Fruit fly (Drosophila melanogaster) whole organism, prepupa: ENCODE measurements around the gene CG8861.

Experiments
- Blimp-1 ChIP-seq: fragments of 200-800 bp; sonication (Bioruptor generic); optimal IDR thresholded peaks from 3 replicates; lab custom pipeline; 2017; ENCODE audit warnings: missing biosample characterization, missing genetic modification characterization, mild to moderate bottlenecking, moderate library complexity, missing genetic modification reagents
- CG10669 ChIP-seq: fragments of 200-800 bp; sonication (Bioruptor generic); optimal IDR thresholded peaks from 3 replicates; lab custom pipeline; 2018; ENCODE audit warnings: missing biosample characterization, mild to moderate bottlenecking, missing genetic modification characterization, moderate library complexity
- CG11294 ChIP-seq: fragments of 200-800 bp; sonication (Bioruptor generic); IDR thresholded peaks from 2 replicates; pipeline ENCODE4 v1.3.6; 2022; ENCODE audit warnings: missing biosample characterization, missing genetic modification characterization
- CG11762 ChIP-seq: fragments of 200-800 bp; sonication (Bioruptor generic); optimal IDR thresholded peaks from 3 replicates; lab custom pipeline; 2016; ENCODE audit warnings: missing biosample characterization, missing genetic modification characterization; ENCODE audit not compliant: insufficient read depth
- CG11902 ChIP-seq: fragments of 200-800 bp; sonication (Bioruptor generic); optimal IDR thresholded peaks from 3 replicates; lab custom pipeline; 2016; ENCODE audit warnings: missing biosample characterization, missing genetic modification characterization
- CG1621 ChIP-seq: fragments of 200-800 bp; sonication (Bioruptor generic); optimal IDR thresholded peaks from 3 replicates; lab custom pipeline; 2018; ENCODE audit warnings: missing biosample characterization, mild to moderate bottlenecking, missing genetic modification characterization
- CG3032 ChIP-seq: fragments of 200-800 bp; optimal IDR thresholded peaks from 2 replicates; lab custom pipeline; 2019; ENCODE audit warnings: missing biosample characterization, mild to moderate bottlenecking, missing genetic modification characterization, moderate library complexity
- CG31627 ChIP-seq: fragments of 200-800 bp; sonication (Bioruptor generic); optimal IDR thresholded peaks from 3 replicates; lab custom pipeline; 2016; ENCODE audit warnings: missing biosample characterization, missing genetic modification characterization
- CG32006 ChIP-seq: fragments of 200-800 bp; sonication (Bioruptor generic); optimal IDR thresholded peaks from 3 replicates; lab custom pipeline; 2017; ENCODE audit warnings: missing biosample characterization, mild to moderate bottlenecking, missing genetic modification characterization
- CG34406 ChIP-seq: fragments of 200-800 bp; sonication (Bioruptor generic); optimal IDR thresholded peaks from 3 replicates; lab custom pipeline; 2016; ENCODE audit warnings: missing biosample characterization, missing genetic modification characterization
- CG3919 ChIP-seq: fragments of 200-800 bp; sonication (Bioruptor generic); optimal IDR thresholded peaks from 3 replicates; lab custom pipeline; 2016; ENCODE audit warnings: missing biosample characterization, missing genetic modification characterization
- CG4318 ChIP-seq: fragments of 200-800 bp; sonication (Bioruptor generic); optimal IDR thresholded peaks from 3 replicates; lab custom pipeline; 2017; ENCODE audit warnings: missing biosample characterization, mild to moderate bottlenecking, missing genetic modification characterization
- CG6163 ChIP-seq: fragments of 200-800 bp; sonication (Bioruptor generic); IDR thresholded peaks from 3 replicates; pipeline ENCODE4 v1.3.6; 2022; ENCODE audit warnings: missing biosample characterization, missing genetic modification characterization
- CG6808 ChIP-seq: fragments of 200-800 bp; sonication (Bioruptor generic); optimal IDR thresholded peaks from 3 replicates; lab custom pipeline; 2017; ENCODE audit warnings: missing biosample characterization, missing genetic modification characterization, mild to moderate bottlenecking, moderate library complexity, missing genetic modification reagents
- CG6854 ChIP-seq: fragments of 200-800 bp; sonication (Bioruptor generic); optimal IDR thresholded peaks from 2 replicates; lab custom pipeline; 2017; ENCODE audit warnings: missing biosample characterization, mild to moderate bottlenecking, missing genetic modification characterization
- CG8632 ChIP-seq: fragments of 200-800 bp; sonication (Bioruptor generic); optimal IDR thresholded peaks from 3 replicates; lab custom pipeline; 2016; ENCODE audit warnings: missing biosample characterization, missing genetic modification characterization
- CG9139 ChIP-seq: fragments of 200-800 bp; sonication (Bioruptor generic); optimal IDR thresholded peaks from 3 replicates; lab custom pipeline; 2017; ENCODE audit warnings: missing biosample characterization, mild to moderate bottlenecking, missing genetic modification characterization
- Eip75B ChIP-seq: fragments of 200-800 bp; sonication (Bioruptor generic); optimal IDR thresholded peaks from 3 replicates; lab custom pipeline; 2016; ENCODE audit warnings: missing biosample characterization, missing genetic modification characterization
- Ets96B ChIP-seq: fragments of 200-800 bp; optimal IDR thresholded peaks from 2 replicates; lab custom pipeline; 2019; ENCODE audit warnings: missing biosample characterization, mild to moderate bottlenecking, missing genetic modification characterization, moderate library complexity
- Gug ChIP-seq: fragments of 200-800 bp; sonication (Bioruptor generic); IDR thresholded peaks from 2 replicates; pipeline ENCODE4 v1.3.6; 2022; ENCODE audit warnings: missing biosample characterization, missing genetic modification characterization
- Hr38 ChIP-seq: sonication (Bioruptor generic); optimal IDR thresholded peaks from 2 replicates; lab custom pipeline; 2016; ENCODE audit warnings: missing biosample characterization, missing genetic modification characterization
- Hr39 ChIP-seq: fragments of 200-800 bp; sonication (Bioruptor generic); optimal IDR thresholded peaks from 2 replicates; lab custom pipeline; 2016; ENCODE audit warnings: missing biosample characterization, missing genetic modification characterization
- Hr4 ChIP-seq: fragments of 200-800 bp; sonication (Bioruptor generic); optimal IDR thresholded peaks from 3 replicates; lab custom pipeline; 2016; ENCODE audit warnings: missing biosample characterization, missing genetic modification characterization
- Lpt ChIP-seq: fragments of 200-800 bp; sonication (Bioruptor generic); optimal IDR thresholded peaks from 3 replicates; lab custom pipeline; 2016; ENCODE audit warnings: missing biosample characterization, missing genetic modification characterization
- Met ChIP-seq: fragments of 200-800 bp; sonication (Bioruptor generic); optimal IDR thresholded peaks from 3 replicates; lab custom pipeline; 2016; ENCODE audit warnings: missing biosample characterization, missing genetic modification characterization
- OdsH ChIP-seq: fragments of 200-800 bp; sonication (Bioruptor generic); optimal IDR thresholded peaks from 3 replicates; lab custom pipeline; 2016; ENCODE audit warnings: missing biosample characterization, missing genetic modification characterization
- Sox102F ChIP-seq: fragments of 200-800 bp; sonication (Bioruptor generic); optimal IDR thresholded peaks from 2 replicates; lab custom pipeline; 2016; ENCODE audit warnings: missing biosample characterization, mild to moderate bottlenecking, missing genetic modification characterization
- Sox15 ChIP-seq: fragments of 200-800 bp; sonication (Bioruptor generic); optimal IDR thresholded peaks from 3 replicates; lab custom pipeline; 2016; ENCODE audit warnings: missing biosample characterization, missing genetic modification characterization
- acj6 ChIP-seq: fragments of 200-800 bp; sonication (Bioruptor generic); optimal IDR thresholded peaks from 3 replicates; lab custom pipeline; 2016; ENCODE audit warnings: missing biosample characterization, missing genetic modification characterization
- cyc ChIP-seq: fragments of 200-800 bp; sonication (Bioruptor generic); optimal IDR thresholded peaks from 3 replicates; lab custom pipeline; 2016; ENCODE audit warnings: missing biosample characterization, missing genetic modification characterization
- dac ChIP-seq: fragments of 200-800 bp; sonication (Bioruptor generic); optimal IDR thresholded peaks from 2 replicates; lab custom pipeline; 2017; ENCODE audit warnings: missing biosample characterization, mild to moderate bottlenecking, missing genetic modification characterization
- fkh ChIP-seq: fragments of 200-800 bp; sonication (Bioruptor generic); optimal IDR thresholded peaks from 3 replicates; lab custom pipeline; 2017; ENCODE audit warnings: missing biosample characterization, mild to moderate bottlenecking, missing genetic modification characterization, moderate library complexity
- lz ChIP-seq: fragments of 200-800 bp; sonication (Bioruptor generic); optimal IDR thresholded peaks from 3 replicates; lab custom pipeline; 2016; ENCODE audit warnings: missing biosample characterization, missing genetic modification characterization
- net ChIP-seq: fragments of 200-800 bp; sonication (Bioruptor generic); optimal IDR thresholded peaks from 3 replicates; lab custom pipeline; 2016; ENCODE audit warnings: missing biosample characterization, missing genetic modification characterization
- pdm3 ChIP-seq: fragments of 200-800 bp; sonication (Bioruptor generic); optimal IDR thresholded peaks from 3 replicates; lab custom pipeline; 2016; ENCODE audit warnings: missing biosample characterization, missing genetic modification characterization
- salr ChIP-seq, 2 experiments: fragments of 200-800 bp; sonication (Bioruptor generic); optimal IDR thresholded peaks; 3 replicates each; lab custom pipeline; 2016 to 2018; ENCODE audit warnings: missing biosample characterization in 2 of 2, missing genetic modification characterization in 2 of 2, mild to moderate bottlenecking in 1 of 2
- spab ChIP-seq: fragments of 200-800 bp; sonication (Bioruptor generic); optimal IDR thresholded peaks from 2 replicates; lab custom pipeline; 2017; ENCODE audit warnings: missing biosample characterization, mild to moderate bottlenecking, missing genetic modification characterization, missing genetic modification reagents
- ss ChIP-seq, 2 experiments: fragments of 200-800 bp; sonication (Bioruptor generic); optimal IDR thresholded peaks; 2 replicates in 1 of 2; 3 replicates in 1 of 2; lab custom pipeline; 2017 to 2018; ENCODE audit warnings: mild to moderate bottlenecking in 2 of 2, missing biosample characterization in 2 of 2, missing genetic modification characterization in 2 of 2, moderate library complexity in 1 of 2
- svp ChIP-seq: fragments of 200-800 bp; sonication (Bioruptor generic); peaks from one replicate; lab custom pipeline; 2016; ENCODE audit warnings: missing biosample characterization, missing genetic modification characterization
- topi ChIP-seq: fragments of 200-800 bp; sonication (Bioruptor generic); optimal IDR thresholded peaks from 3 replicates; lab custom pipeline; 2016; ENCODE audit warnings: missing biosample characterization, missing genetic modification characterization

CG8861 gene

DNA sequence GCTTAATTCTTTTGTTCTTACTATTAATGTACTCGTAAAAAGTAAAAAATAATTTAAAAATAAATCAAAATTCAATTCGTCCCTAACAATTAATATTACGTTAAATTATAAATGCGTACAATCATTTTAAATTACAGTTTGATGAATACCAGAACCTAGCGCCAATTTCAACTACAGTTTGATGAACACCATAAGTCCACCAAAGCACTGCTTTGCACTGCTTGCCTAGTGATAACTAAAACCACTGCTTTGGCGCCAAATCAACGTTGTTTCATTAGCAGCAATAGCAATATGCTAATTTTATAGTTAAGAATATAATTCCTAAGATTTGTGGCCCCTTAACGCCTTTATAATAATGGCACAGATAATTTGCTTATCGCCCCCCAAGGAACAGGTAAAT lies 501 bp upstream of the CG8861 start:
- TF ChIP-seq CG6163 (GFP tag; lab: Robert Waterston, UW), result no peak
- TF ChIP-seq ss (GFP tag; optimal IDR thresholded peaks at IDR 0.05; lab: Kevin White, UChicago), result no peak
- TF ChIP-seq spab (GFP tag; lab: Kevin White, UChicago), result no peak
- TF ChIP-seq Hr39, result no peak
- TF ChIP-seq OdsH, result no peak
- TF ChIP-seq CG6808 (GFP tag; lab: Kevin White, UChicago), result no peak
- no peak for TF ChIP-seq CG11294 (GFP tag; lab: Robert Waterston, UW)
- TF ChIP-seq CG3919 (GFP tag; lab: Kevin White, UChicago), result no peak
- TF ChIP-seq CG3032 (tag; lab: Kevin White, UChicago), result no peak
- no peak for TF ChIP-seq fkh (GFP tag; lab: Kevin White, UChicago)
- TF ChIP-seq svp (GFP tag; lab: Kevin White, UChicago), result no peak
- no peak for TF ChIP-seq Met
- no peak for TF ChIP-seq net

DNA sequence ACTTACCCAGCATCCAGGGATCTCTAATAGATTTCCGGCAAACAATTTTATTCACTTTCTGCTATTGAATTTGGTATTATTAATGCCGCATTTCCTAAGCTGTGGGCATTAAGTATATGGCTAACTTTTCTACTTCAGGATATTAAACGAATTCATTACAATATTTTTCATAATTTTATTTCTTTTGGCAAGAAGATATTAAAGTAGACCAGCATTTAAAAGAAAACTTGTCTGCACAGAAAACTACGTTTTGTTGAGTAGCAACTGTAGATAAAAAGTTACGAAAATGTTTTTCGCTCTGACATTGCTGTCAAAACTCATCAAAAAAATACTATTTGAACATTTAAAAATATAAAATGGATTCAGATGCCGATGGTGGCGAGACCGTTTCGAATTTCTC lies 6.8 kb downstream of the CG8861 start, which contains the start of gene HP1e:
Gene HP1e, plus strand, starts transcription at position 301 of the 400 bp plus-strand sequence.
- no peak for TF ChIP-seq Hr39
- no peak for TF ChIP-seq Sox15 (GFP tag; lab: Kevin White, UChicago)
- TF ChIP-seq acj6 (GFP tag; lab: Kevin White, UChicago), result no peak
- no peak for TF ChIP-seq CG3032 (tag; lab: Kevin White, UChicago)
- TF ChIP-seq spab (GFP tag; lab: Kevin White, UChicago), result no peak
- no peak for TF ChIP-seq cyc (GFP tag; lab: Kevin White, UChicago)
- no peak for TF ChIP-seq dac (GFP tag; lab: Kevin White, UChicago)
- no peak for TF ChIP-seq salr (GFP tag; optimal IDR thresholded peaks at IDR 0.05; lab: Kevin White, UChicago)
- no peak for TF ChIP-seq CG3919 (GFP tag; lab: Kevin White, UChicago)
- no peak for TF ChIP-seq CG8632 (GFP tag; lab: Kevin White, UChicago)
- no peak for TF ChIP-seq CG1621 (tag; lab: Kevin White, UChicago)
- no peak for TF ChIP-seq CG6163 (GFP tag; lab: Robert Waterston, UW)
- no peak for TF ChIP-seq Blimp-1 (GFP tag; lab: Kevin White, UChicago)
- TF ChIP-seq, all 60 proteins: peak for 0

DNA sequence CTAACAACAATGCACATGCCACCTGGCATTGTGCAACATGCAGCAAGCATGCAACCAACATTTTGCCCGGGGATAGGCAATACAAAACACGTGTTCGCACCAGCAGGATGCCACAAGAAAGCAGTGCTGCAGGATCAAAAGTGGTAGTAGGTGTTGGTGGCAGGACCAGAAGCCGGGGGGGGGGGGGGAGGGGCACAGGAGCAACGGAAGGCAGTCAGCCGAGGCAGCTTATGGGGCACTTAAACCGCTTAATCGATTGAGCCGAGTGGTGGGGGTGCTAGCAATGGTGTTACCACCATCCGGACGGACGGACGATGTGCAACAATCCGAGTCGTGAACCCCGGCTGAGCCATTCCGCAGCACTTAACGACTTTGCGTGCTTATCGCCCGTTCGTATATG lies 31.1 kb downstream of the CG8861 start:
- TF ChIP-seq Gug (no peak), Eip75B (GFP tag; lab: Kevin White, UChicago) (no peak), Hr38 (GFP tag; lab: Kevin White, UChicago) (no peak), CG11902 (GFP tag; lab: Kevin White, UChicago) (no peak), CG9139 (GFP tag; lab: Kevin White, UChicago) (no peak), CG3919 (GFP tag; lab: Kevin White, UChicago) (no peak), CG31627 (no peak), CG6854 (GFP tag; lab: Kevin White, UChicago) (no peak), Hr4 (no peak), CG1621 (tag; lab: Kevin White, UChicago) (no peak), pdm3 (GFP tag; lab: Kevin White, UChicago) (no peak), net (no peak), Sox102F (GFP tag; lab: Kevin White, UChicago) (no peak), dac (GFP tag; lab: Kevin White, UChicago) (no peak), CG4318 (GFP tag; lab: Kevin White, UChicago) (no peak), CG10669 (GFP tag; lab: Kevin White, UChicago) (no peak), topi (GFP tag; lab: Kevin White, UChicago) (no peak)

DNA sequence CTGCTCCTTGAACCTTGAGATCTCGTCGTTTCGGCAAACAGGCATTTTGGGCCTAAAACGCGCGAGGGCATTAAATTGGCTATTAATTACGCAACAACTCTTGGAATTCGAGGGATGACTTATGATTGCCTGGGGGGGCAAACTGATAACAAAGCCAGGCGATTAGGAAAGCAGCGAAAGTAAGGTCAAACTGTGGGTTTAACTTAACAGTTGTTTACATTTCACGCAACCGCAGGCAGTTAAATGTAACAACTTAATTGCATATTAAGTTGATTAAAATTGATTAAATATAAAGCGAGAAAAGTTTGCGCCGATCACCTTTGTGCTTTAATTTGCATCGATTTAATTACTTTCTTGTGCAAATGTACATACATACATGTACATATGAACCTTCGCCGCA lies 40.6 kb downstream of the CG8861 start:
- TF ChIP-seq Ets96B (tag; lab: Kevin White, UChicago) (no peak), CG32006 (GFP tag; lab: Kevin White, UChicago) (no peak), CG34406 (GFP tag; lab: Kevin White, UChicago) (no peak), Lpt (GFP tag; lab: Kevin White, UChicago) (no peak), Eip75B (GFP tag; lab: Kevin White, UChicago) (no peak), CG4318 (GFP tag; lab: Kevin White, UChicago) (no peak), CG11762 (GFP tag; lab: Kevin White, UChicago) (no peak), Blimp-1 (GFP tag; lab: Kevin White, UChicago) (no peak), Gug (no peak), spab (GFP tag; lab: Kevin White, UChicago) (no peak), lz (no peak), CG31627 (no peak), CG10669 (GFP tag; lab: Kevin White, UChicago) (no peak), CG3919 (GFP tag; lab: Kevin White, UChicago) (no peak), CG11902 (GFP tag; lab: Kevin White, UChicago) (no peak), CG11294 (GFP tag; lab: Robert Waterston, UW) (no peak)
